Worm (Caenorhabditis elegans): ENCODE measurements around the gene F55B11.5.

DNA sequence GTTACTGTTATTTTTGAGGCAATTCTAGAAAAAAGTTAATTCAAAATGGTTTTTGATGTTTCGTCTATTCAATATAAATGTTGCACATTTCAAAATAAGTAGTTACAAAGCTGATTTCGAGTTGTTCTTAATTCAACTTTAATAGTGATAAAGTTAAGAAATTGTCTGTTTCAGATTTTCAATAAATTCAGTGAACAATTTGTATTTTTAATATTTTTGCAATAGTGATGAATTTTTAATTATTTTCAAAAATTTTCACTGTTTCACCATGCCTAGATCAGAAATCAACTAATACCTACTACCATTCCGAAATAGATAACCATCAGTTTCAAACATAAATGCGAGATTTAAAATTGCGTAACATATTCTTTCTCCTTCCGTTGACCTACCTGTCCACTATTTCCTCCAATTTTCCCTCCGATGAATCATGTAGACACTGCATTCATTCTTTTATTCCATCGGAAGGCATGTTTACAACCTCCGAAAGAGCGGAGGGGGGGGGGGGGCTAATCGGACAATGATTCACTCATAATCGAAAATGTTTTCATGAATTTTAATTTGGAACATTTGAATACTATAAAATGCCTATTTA is 37.4 kb upstream of the F55B11.5 start:
- TF ChIP-seq him-1 (tag; optimal IDR thresholded peaks at IDR 0.05) (no peak), W03F9.2 (tag; optimal IDR thresholded peaks at IDR 0.05) (no peak)
